Fruit fly (Drosophila melanogaster): Measurements from ENCODE around the gene Vinc.

DNA sequence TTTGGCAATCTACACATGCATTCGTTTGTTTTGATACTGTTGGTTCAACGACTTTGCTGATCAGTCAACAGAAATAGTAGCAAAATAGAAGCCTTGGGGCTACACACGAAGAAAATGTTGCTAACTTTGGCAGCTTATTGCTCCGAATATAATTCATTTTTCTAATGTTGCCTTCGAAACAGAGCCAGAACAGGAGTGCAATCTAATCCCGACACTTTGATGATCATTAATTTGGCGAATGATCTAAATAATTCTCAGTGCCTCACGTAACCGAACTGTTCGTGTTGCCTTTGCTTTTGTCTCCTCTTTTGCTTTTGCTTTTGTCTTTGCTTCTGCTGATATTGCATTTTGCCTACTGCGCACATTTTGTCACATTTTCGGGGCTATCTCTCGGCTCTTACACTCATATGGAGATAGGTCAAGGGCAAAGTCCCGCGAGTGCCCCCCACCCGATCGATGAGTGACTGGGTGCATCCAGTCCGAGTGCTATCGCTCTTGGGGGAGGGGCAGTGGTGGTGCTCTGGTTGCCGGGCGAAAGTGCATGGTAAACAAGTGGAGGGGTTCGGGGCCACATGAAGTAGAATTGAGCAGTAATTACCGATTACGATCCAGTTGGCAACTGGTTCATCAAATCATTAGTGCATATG lies 26.2 kb downstream of the Vinc start:
- TF ChIP-seq psq (optimal IDR thresholded peaks at IDR 0.05), result no peak
- TF ChIP-seq ttk (optimal IDR thresholded peaks at IDR 0.05), result no peak
- no peak for TF ChIP-seq h (optimal IDR thresholded peaks at IDR 0.05)
- no peak for TF ChIP-seq Sin3A (optimal IDR thresholded peaks at IDR 0.05)
